Fruit fly (Drosophila melanogaster): ENCODE measurements around the gene gb.

- TF ChIP-seq spab (GFP tag; optimal IDR thresholded peaks at IDR 0.05) (peak; percentile 26), CG16779 (tag; optimal IDR thresholded peaks at IDR 0.05) (peak; percentile 3), CG6808 (GFP tag; optimal IDR thresholded peaks at IDR 0.05) (peak; percentile 12)
These were observed 27.9 kb upstream of the gb start for dm6 chr3R:27139963-27140362.
